Worm (Caenorhabditis elegans) whole organism, late embryonic: ENCODE results near the gene srd-69.

Experiments
- T23F11.4 ChIP-seq: fragments of 200-800 bp; sonication (Bioruptor generic); optimal IDR thresholded peaks from 2 replicates; lab custom pipeline; 2018; ENCODE audit warnings: mild to moderate bottlenecking, missing genetic modification characterization, missing compliant biosample characterization
- ama-1 ChIP-seq: fragments of 150-350 bp; optimal IDR thresholded peaks from 2 replicates; lab custom pipeline; 2014
- ceh-24 ChIP-seq: sonication (generic microtip); optimal IDR thresholded peaks from 2 replicates; lab custom pipeline; 2016; ENCODE audit warnings: mild to moderate bottlenecking, missing genetic modification characterization, missing compliant biosample characterization
- ceh-6 ChIP-seq: fragments of 200-800 bp; sonication (Bioruptor generic); optimal IDR thresholded peaks from 2 replicates; lab custom pipeline; 2018; ENCODE audit warnings: mild to moderate bottlenecking, missing genetic modification characterization, missing compliant biosample characterization
- ceh-9 ChIP-seq: sonication (generic microtip); optimal IDR thresholded peaks from 2 replicates; lab custom pipeline; 2016; ENCODE audit warnings: mild to moderate bottlenecking, missing genetic modification characterization, inconsistent platforms, missing compliant biosample characterization
- eyg-1 ChIP-seq: sonication (generic microtip); optimal IDR thresholded peaks from 2 replicates; lab custom pipeline; 2016; ENCODE audit warnings: missing genotype, missing genetic modification characterization, missing compliant biosample characterization
- fax-1 ChIP-seq: sonication (generic microtip); optimal IDR thresholded peaks from 2 replicates; lab custom pipeline; 2016; ENCODE audit warnings: missing genotype, missing genetic modification characterization, missing compliant biosample characterization
- hlh-15 ChIP-seq: sonication (generic microtip); optimal IDR thresholded peaks from 2 replicates; lab custom pipeline; 2016; ENCODE audit warnings: missing genetic modification characterization, missing compliant biosample characterization
- mec-3 ChIP-seq: sonication (generic microtip); optimal IDR thresholded peaks from 2 replicates; lab custom pipeline; 2016; ENCODE audit warnings: borderline replicate concordance, missing genetic modification characterization, missing compliant biosample characterization
- nhr-11 ChIP-seq: fragments of 150-350 bp; optimal IDR thresholded peaks from 2 replicates; lab custom pipeline; 2014; ENCODE audit warnings: missing biosample characterization, missing genetic modification characterization
- nhr-232 ChIP-seq: sonication (generic microtip); optimal IDR thresholded peaks from 2 replicates; lab custom pipeline; 2016; ENCODE audit warnings: missing genetic modification characterization, missing compliant biosample characterization
- pax-1 ChIP-seq: fragments of 150-350 bp; optimal IDR thresholded peaks from 2 replicates; lab custom pipeline; 2014; ENCODE audit warnings: missing biosample characterization, missing genetic modification characterization
- pqm-1 ChIP-seq: sonication (generic microtip); optimal IDR thresholded peaks from 2 replicates; lab custom pipeline; 2016; ENCODE audit warnings: missing genetic modification characterization, missing compliant biosample characterization
- unc-55 ChIP-seq: sonication (generic microtip); optimal IDR thresholded peaks from 2 replicates; lab custom pipeline; 2017; ENCODE audit warnings: missing biosample characterization, missing genetic modification reagents, missing genetic modification characterization

DNA sequence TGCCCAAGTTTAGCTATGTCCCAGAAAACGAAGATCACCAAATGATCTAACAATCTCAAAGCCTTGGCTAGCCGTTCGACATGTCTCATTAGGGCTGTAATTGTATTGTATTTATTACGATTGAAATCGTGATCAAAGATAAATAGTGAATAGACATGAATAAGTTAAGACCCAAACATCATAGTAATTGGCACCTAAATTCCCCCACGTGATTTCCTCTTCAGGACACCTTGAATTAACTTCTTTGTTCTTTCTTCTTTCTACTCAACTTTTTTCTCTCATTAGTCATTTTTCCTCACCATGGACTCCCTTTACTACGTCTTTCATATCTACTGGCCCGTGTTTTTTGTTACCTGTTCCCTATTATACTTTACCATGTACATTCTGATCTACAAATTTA lies at the start of gene srd-69:
- TF ChIP-seq pqm-1 (tag; lab: Kevin White, UChicago) = no peak
- TF ChIP-seq unc-55 = no peak
- no peak for TF ChIP-seq ceh-24 (tag; lab: Kevin White, UChicago)
- no peak for TF ChIP-seq ceh-9
- no peak for TF ChIP-seq nhr-232 (tag; lab: Kevin White, UChicago)
- no peak for TF ChIP-seq mec-3 (tag; lab: Kevin White, UChicago)
- no peak for TF ChIP-seq fax-1 (tag; lab: Kevin White, UChicago)
- no peak for TF ChIP-seq ama-1
- no peak for TF ChIP-seq eyg-1 (tag; lab: Kevin White, UChicago)
- TF ChIP-seq nhr-11 (tag; lab: Kevin White, UChicago) = no peak
- no peak for TF ChIP-seq ceh-6 (GFP tag; lab: Kevin White, UChicago)
- TF ChIP-seq pax-1 (tag; lab: Kevin White, UChicago) = no peak
- no peak for TF ChIP-seq hlh-15 (tag; lab: Kevin White, UChicago)
- no peak for TF ChIP-seq T23F11.4
